Worm (Caenorhabditis elegans) whole organism, late embryonic: ENCODE results near the gene nipi-4.

ENCODE experiments used
- K09A11.1 ChIP-seq: sonication (generic microtip); optimal IDR thresholded peaks from 2 replicates; lab custom pipeline; 2017; ENCODE audit warnings: antibody characterized with exemption, mild to moderate bottlenecking, missing genetic modification characterization, missing compliant biosample characterization; ENCODE audit not compliant: insufficient read depth
- ama-1 ChIP-seq: fragments of 150-350 bp; optimal IDR thresholded peaks from 2 replicates; lab custom pipeline; 2014
- ceh-14 ChIP-seq: sonication (generic microtip); optimal IDR thresholded peaks from 2 replicates; lab custom pipeline; 2016; ENCODE audit warnings: missing genotype, missing genetic modification characterization, missing compliant biosample characterization
- ceh-48 ChIP-seq: sonication (generic microtip); optimal IDR thresholded peaks from 2 replicates; lab custom pipeline; 2016; ENCODE audit warnings: missing genetic modification characterization, inconsistent platforms, missing compliant biosample characterization
- dve-1 ChIP-seq: sonication (generic microtip); optimal IDR thresholded peaks from 2 replicates; lab custom pipeline; 2017; ENCODE audit warnings: antibody characterized with exemption, mild to moderate bottlenecking, missing genetic modification characterization, missing compliant biosample characterization
- elt-2 ChIP-seq: sonication (generic microtip); optimal IDR thresholded peaks from 2 replicates; lab custom pipeline; 2016; ENCODE audit warnings: missing genetic modification reagents, missing genetic modification characterization, missing compliant biosample characterization
- gmeb-2 ChIP-seq: sonication (generic microtip); optimal IDR thresholded peaks from 2 replicates; lab custom pipeline; 2016; ENCODE audit warnings: missing genetic modification characterization, inconsistent platforms, missing compliant biosample characterization
- nfya-1 ChIP-seq: sonication (generic microtip); optimal IDR thresholded peaks from 2 replicates; lab custom pipeline; 2017; ENCODE audit warnings: missing genetic modification characterization, mild to moderate bottlenecking, missing compliant biosample characterization, antibody characterized with exemption, moderate library complexity
- pag-3 ChIP-seq: sonication (generic microtip); optimal IDR thresholded peaks from 2 replicates; lab custom pipeline; 2016; ENCODE audit warnings: missing compliant biosample characterization, missing genetic modification characterization, borderline replicate concordance

DNA sequence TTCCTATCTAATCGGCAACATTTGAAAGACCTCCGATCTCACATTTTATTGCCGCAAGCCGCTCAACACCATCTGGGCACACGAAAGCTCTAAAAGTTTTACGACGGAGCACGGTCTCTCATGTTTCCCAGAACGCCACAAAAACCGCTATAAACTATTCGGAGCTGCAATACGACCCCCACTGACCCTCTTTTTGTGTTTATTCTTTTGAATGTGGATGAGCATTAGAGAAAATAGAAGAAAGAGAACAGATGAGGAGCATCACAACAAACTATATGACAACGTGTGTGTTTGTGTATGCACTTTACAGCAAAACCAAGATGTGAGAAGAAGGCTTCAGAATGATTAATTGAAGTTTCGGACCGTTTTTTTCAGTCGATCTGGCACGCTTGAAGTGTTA is 46.5 kb downstream of the nipi-4 start:
- TF ChIP-seq dve-1 (tag; lab: Kevin White, UChicago) (no peak), ceh-14 (tag; lab: Kevin White, UChicago) (no peak), ama-1 (lab: Kevin White, UChicago) (no peak), gmeb-2 (tag; lab: Kevin White, UChicago) (no peak), ceh-48 (tag; lab: Kevin White, UChicago) (no peak), nfya-1 (tag; lab: Kevin White, UChicago) (no peak), K09A11.1 (tag; lab: Kevin White, UChicago) (no peak), elt-2 (no peak), pag-3 (tag; lab: Kevin White, UChicago) (no peak)
